Worm (Caenorhabditis elegans) whole organism, L3 larva: Measurements from ENCODE around the gene rpn-6.2.

Experiments used
- ZK546.5 ChIP-seq: sonication (generic microtip); optimal IDR thresholded peaks from 2 replicates; lab custom pipeline; 2017; ENCODE audit warnings: missing biosample characterization, missing genetic modification characterization
- egl-27 ChIP-seq: sonication (generic microtip); optimal IDR thresholded peaks from 4 replicates; lab custom pipeline; 2017; ENCODE audit warnings: missing biosample characterization, missing genetic modification reagents, missing genetic modification characterization
- elt-3 ChIP-seq, 3 experiments: fragments of 150-350 bp in 1 of 3; sonication (generic microtip) in 2 of 3; optimal IDR thresholded peaks; 2 replicates in 2 of 3; 4 replicates in 1 of 3; lab custom pipeline; 2014 to 2017; ENCODE audit warnings: missing biosample characterization in 3 of 3, missing genetic modification characterization in 3 of 3
- fos-1 ChIP-seq: fragments of 150-350 bp; optimal IDR thresholded peaks from 2 replicates; lab custom pipeline; 2014; ENCODE audit warnings: missing biosample characterization, missing genetic modification characterization
- hmg-11 ChIP-seq: sonication (generic microtip); optimal IDR thresholded peaks from 2 replicates; lab custom pipeline; 2016; ENCODE audit warnings: missing genetic modification characterization, missing compliant biosample characterization
- nhr-28 ChIP-seq: fragments of 150-350 bp; optimal IDR thresholded peaks from 2 replicates; lab custom pipeline; 2014; ENCODE audit warnings: missing biosample characterization, missing genetic modification characterization
- nhr-76 ChIP-seq: fragments of 150-350 bp; sonication (generic microtip); optimal IDR thresholded peaks from 5 replicates; lab custom pipeline; 2014; ENCODE audit warnings: missing biosample characterization, missing genetic modification characterization
- nhr-77 ChIP-seq: fragments of 150-350 bp; optimal IDR thresholded peaks from 2 replicates; lab custom pipeline; 2014; ENCODE audit warnings: missing biosample characterization, missing genetic modification characterization
- pha-4 ChIP-seq: fragments of 150-350 bp; optimal IDR thresholded peaks from 2 replicates; lab custom pipeline; 2014; ENCODE audit warnings: missing biosample characterization, missing genetic modification reagents, missing genetic modification characterization
- pqm-1 ChIP-seq: fragments of 150-350 bp; optimal IDR thresholded peaks from 2 replicates; lab custom pipeline; 2017; ENCODE audit warnings: missing biosample characterization, missing genetic modification characterization, inconsistent platforms
- tbx-2 ChIP-seq: sonication (generic microtip); optimal IDR thresholded peaks from 2 replicates; lab custom pipeline; 2016; ENCODE audit warnings: mild to moderate bottlenecking, missing genetic modification characterization, missing compliant biosample characterization
- unc-62 ChIP-seq: fragments of 150-350 bp; sonication (generic microtip); optimal IDR thresholded peaks from 4 replicates; lab custom pipeline; 2014; ENCODE audit warnings: missing biosample characterization, missing genetic modification reagents, missing genetic modification characterization
- zag-1 ChIP-seq: fragments of 150-350 bp; optimal IDR thresholded peaks from 2 replicates; lab custom pipeline; 2014; ENCODE audit warnings: missing biosample characterization, missing genetic modification characterization
- ztf-4 ChIP-seq: fragments of 150-350 bp; optimal IDR thresholded peaks from 2 replicates; lab custom pipeline; 2014; ENCODE audit warnings: missing biosample characterization, missing genetic modification characterization

- TF ChIP-seq tbx-2 (no peak), zag-1 (no peak), fos-1 (tag; lab: Kevin White, UChicago) (no peak), nhr-76 (tag; lab: Kevin White, UChicago) (no peak), nhr-28 (tag; lab: Kevin White, UChicago) (no peak), pqm-1 (tag; lab: Kevin White, UChicago) (no peak), hmg-11 (tag; lab: Kevin White, UChicago) (no peak), nhr-77 (tag; lab: Kevin White, UChicago) (no peak), elt-3 (tag; optimal IDR thresholded peaks at IDR 0.05; lab: Kevin White, UChicago) (no peak), ZK546.5 (tag; lab: Kevin White, UChicago) (no peak), egl-27 (tag; lab: Kevin White, UChicago) (no peak), pha-4 (no peak), unc-62 (GFP tag; lab: Kevin White, UChicago) (no peak), ztf-4 (tag; lab: Kevin White, UChicago) (no peak)
Observed at ce11 chrIII:9045838-9046237, 44.0 kb upstream of the rpn-6.2 start, which contains the start of gene R107.2.
